Fruit fly (Drosophila melanogaster): ENCODE results near the gene mei-217.

Gene mei-217

dm6 chrX:17142940-17143534 is at the start of gene mei-217, which contains the start of gene mei-218:
Gene mei-217, minus strand, starts transcription at chrX:17142990.
Gene mei-218, minus strand, starts transcription at chrX:17142990.
- TF ChIP-seq CG8478 (optimal IDR thresholded peaks at IDR 0.05) (no peak), CTCF (optimal IDR thresholded peaks at IDR 0.05) (no peak)

- TF ChIP-seq CG8478 (optimal IDR thresholded peaks at IDR 0.05) (no peak), CTCF (optimal IDR thresholded peaks at IDR 0.05) (no peak)
These were observed 45.4 kb upstream of the mei-217 start for dm6 chrX:17188167-17188566.

- TF ChIP-seq CTCF (optimal IDR thresholded peaks at IDR 0.05) (no peak), CG8478 (optimal IDR thresholded peaks at IDR 0.05) (no peak)
These were observed 44.7 kb upstream of the mei-217 start for dm6 chrX:17187495-17187894.

DNA sequence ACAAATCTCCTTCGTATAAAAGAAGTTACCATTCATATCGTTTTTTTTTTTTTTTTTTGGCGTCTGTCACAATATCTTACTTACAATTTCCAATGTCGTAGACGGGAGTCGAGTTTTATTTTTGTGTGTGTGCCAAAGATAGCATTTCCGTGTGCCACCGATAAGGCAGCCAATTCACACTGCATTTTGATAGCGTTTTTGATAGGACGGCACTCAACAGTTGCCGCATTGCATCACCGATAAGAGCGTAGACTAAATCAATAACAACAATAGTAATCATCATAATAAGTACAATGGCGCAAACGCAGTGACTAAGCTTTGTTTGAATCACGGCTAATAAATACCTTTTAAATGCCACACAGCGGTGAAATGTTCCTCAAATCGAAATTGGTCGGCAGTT is 43.6 kb upstream of the mei-217 start:
- TF ChIP-seq CTCF (optimal IDR thresholded peaks at IDR 0.05) (no peak), CG8478 (optimal IDR thresholded peaks at IDR 0.05) (no peak)

- TF ChIP-seq CTCF (optimal IDR thresholded peaks at IDR 0.05) (no peak), CG8478 (optimal IDR thresholded peaks at IDR 0.05) (no peak)
These were observed 40.7 kb upstream of the mei-217 start for dm6 chrX:17183486-17183885.

- TF ChIP-seq CG8478 (optimal IDR thresholded peaks at IDR 0.05) (no peak), CTCF (optimal IDR thresholded peaks at IDR 0.05) (no peak)
These were observed 38.7 kb upstream of the mei-217 start for dm6 chrX:17181264-17182198.

dm6 chrX:17180523-17180922 is 37.7 kb upstream of the mei-217 start:
- TF ChIP-seq CTCF (optimal IDR thresholded peaks at IDR 0.05) (no peak), CG8478 (optimal IDR thresholded peaks at IDR 0.05) (no peak)

dm6 chrX:17178484-17178921 is 35.7 kb upstream of the mei-217 start:
- TF ChIP-seq CG8478 (optimal IDR thresholded peaks at IDR 0.05), result no peak
- TF ChIP-seq CTCF (optimal IDR thresholded peaks at IDR 0.05), result no peak

- TF ChIP-seq CTCF (optimal IDR thresholded peaks at IDR 0.05) (no peak), CG8478 (optimal IDR thresholded peaks at IDR 0.05) (no peak)
These were observed 34.8 kb upstream of the mei-217 start for dm6 chrX:17177606-17178005.

dm6 chrX:17176542-17176941 is 33.8 kb upstream of the mei-217 start:
- TF ChIP-seq CG8478 (optimal IDR thresholded peaks at IDR 0.05) (no peak), CTCF (optimal IDR thresholded peaks at IDR 0.05) (no peak)

DNA sequence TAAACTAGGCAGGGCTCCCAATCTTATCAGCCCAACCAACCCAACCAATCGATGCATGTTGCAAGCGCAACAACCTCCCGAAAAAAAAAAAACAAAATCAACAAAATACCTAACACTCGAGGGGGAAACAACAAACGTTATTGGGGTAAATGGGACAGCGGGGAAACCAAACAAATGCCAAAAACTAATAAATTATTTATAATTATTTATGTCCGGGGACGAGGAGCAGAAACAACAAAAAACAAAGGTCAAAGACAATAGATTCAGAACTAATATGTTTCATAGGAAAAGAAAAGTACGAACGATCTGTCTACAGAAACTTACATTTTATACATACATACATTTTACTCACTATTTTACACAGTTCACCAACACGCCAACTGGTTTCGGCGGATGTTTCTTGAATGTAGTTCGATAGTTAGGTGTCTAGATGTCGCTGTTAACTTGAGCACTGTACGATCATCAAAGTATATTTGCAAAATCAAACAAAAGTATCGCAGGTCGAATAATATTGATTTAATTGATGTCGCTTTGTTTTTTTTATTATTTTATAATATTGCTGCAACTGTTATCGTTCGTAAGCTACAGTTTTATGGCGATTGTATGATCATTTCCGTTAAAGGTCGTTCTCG is 32.9 kb upstream of the mei-217 start:
- TF ChIP-seq CG8478 (optimal IDR thresholded peaks at IDR 0.05) (no peak), CTCF (optimal IDR thresholded peaks at IDR 0.05) (peak; percentile 93 to 94)

dm6 chrX:17174115-17174514 is 31.3 kb upstream of the mei-217 start:
- TF ChIP-seq CG8478 (optimal IDR thresholded peaks at IDR 0.05) (no peak), CTCF (optimal IDR thresholded peaks at IDR 0.05) (no peak)

- TF ChIP-seq CTCF (optimal IDR thresholded peaks at IDR 0.05) (no peak), CG8478 (optimal IDR thresholded peaks at IDR 0.05) (no peak)
These were observed 30.1 kb upstream of the mei-217 start for dm6 chrX:17172777-17173315.

DNA sequence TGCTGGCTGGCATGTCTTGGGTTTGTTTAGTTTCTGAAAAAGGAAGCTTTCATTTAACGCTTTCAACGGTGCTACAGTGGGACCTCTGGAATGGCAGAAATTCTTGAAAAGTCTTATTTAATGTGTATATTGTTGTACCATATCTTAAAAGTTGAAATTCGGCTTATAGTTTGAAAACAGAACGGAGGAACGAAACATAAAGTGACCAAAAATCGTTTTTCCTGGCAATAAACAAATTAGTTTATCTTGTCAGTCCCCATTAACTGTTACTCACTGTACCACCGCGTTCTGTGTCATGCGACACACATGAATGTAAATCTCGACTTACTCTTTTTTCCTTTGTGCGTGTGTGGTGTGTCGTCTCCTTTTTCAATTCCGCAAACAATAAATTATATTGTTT is 29.3 kb upstream of the mei-217 start:
- TF ChIP-seq CTCF (optimal IDR thresholded peaks at IDR 0.05) (no peak), CG8478 (optimal IDR thresholded peaks at IDR 0.05) (no peak)

dm6 chrX:17170484-17170944 is 27.7 kb upstream of the mei-217 start:
- no peak for TF ChIP-seq CG8478 (optimal IDR thresholded peaks at IDR 0.05)
- no peak for TF ChIP-seq CTCF (optimal IDR thresholded peaks at IDR 0.05)

Data from S2 (cell line).